Fruit fly (Drosophila melanogaster) whole organism, wandering third instar larva: ENCODE results near the gene Dlc90F.

Experiments
- Abd-B ChIP-seq: fragments of >200 bp; optimal IDR thresholded peaks from 2 replicates; lab custom pipeline; 2017; ENCODE audit warnings: missing biosample characterization, missing genetic modification characterization
- CG32264 ChIP-seq: fragments of 200-800 bp; sonication (Bioruptor generic); optimal IDR thresholded peaks from 2 replicates; lab custom pipeline; 2016; ENCODE audit warnings: missing biosample characterization, missing genetic modification characterization
- GATAd ChIP-seq: sonication (Bioruptor generic); optimal IDR thresholded peaks from 2 replicates; lab custom pipeline; 2016; ENCODE audit warnings: missing biosample characterization, missing genetic modification characterization
- OdsH ChIP-seq: fragments of 200-800 bp; sonication (Bioruptor generic); optimal IDR thresholded peaks from 2 replicates; lab custom pipeline; 2016; ENCODE audit warnings: missing biosample characterization, mild to moderate bottlenecking, missing genetic modification characterization
- Rel ChIP-seq, 2 experiments: fragments of 200-800 bp; sonication (Bioruptor generic) in 1 of 2; optimal IDR thresholded peaks; 2 replicates in 1 of 2; 3 replicates in 1 of 2; lab custom pipeline; 2016 to 2019; ENCODE audit warnings: mild to moderate bottlenecking in 2 of 2, missing biosample characterization in 2 of 2, missing genetic modification characterization in 2 of 2, moderate library complexity in 1 of 2
- Vsx2 ChIP-seq: fragments of 200-300, 225-300 bp; sonication (Bioruptor generic); optimal IDR thresholded peaks from 2 replicates; lab custom pipeline; 2018; ENCODE audit warnings: missing biosample characterization, missing genetic modification characterization; ENCODE audit not compliant: partially characterized antibody
- br ChIP-seq: fragments of 200-800 bp; sonication (Bioruptor generic); optimal IDR thresholded peaks from 2 replicates; lab custom pipeline; 2016; ENCODE audit warnings: missing biosample characterization, missing genetic modification characterization
- dsf ChIP-seq: sonication (Bioruptor generic); optimal IDR thresholded peaks from 2 replicates; lab custom pipeline; 2016; ENCODE audit warnings: missing biosample characterization, missing genetic modification characterization, borderline replicate concordance
- jim ChIP-seq: fragments of 175-275, 200-325 bp; sonication (Bioruptor generic); optimal IDR thresholded peaks from 2 replicates; lab custom pipeline; 2016; ENCODE audit warnings: missing biosample characterization, mild to moderate bottlenecking, missing genetic modification characterization
- pan ChIP-seq: fragments of >200 bp; optimal IDR thresholded peaks from 2 replicates; lab custom pipeline; 2017
- sage ChIP-seq: fragments of 200-800 bp; sonication (Bioruptor generic); optimal IDR thresholded peaks from 2 replicates; lab custom pipeline; 2016; ENCODE audit warnings: missing biosample characterization, mild to moderate bottlenecking, missing genetic modification characterization
- usp ChIP-seq: fragments of >200 bp; optimal IDR thresholded peaks from 2 replicates; lab custom pipeline; 2017; ENCODE audit warnings: missing biosample characterization, missing genetic modification characterization

- TF ChIP-seq GATAd, result no peak
- no peak for TF ChIP-seq pan
- no peak for TF ChIP-seq CG32264 (GFP tag; lab: Kevin White, UChicago)
- no peak for TF ChIP-seq Vsx2 (GFP tag; lab: Kevin White, UChicago)
- TF ChIP-seq Rel (GFP tag; optimal IDR thresholded peaks at IDR 0.05; lab: Kevin White, UChicago), result no peak
- TF ChIP-seq Rel (tag; optimal IDR thresholded peaks at IDR 0.05; lab: Kevin White, UChicago), result peak; percentile 77
- no peak for TF ChIP-seq Abd-B (GFP tag; lab: Kevin White, UChicago)
- no peak for TF ChIP-seq jim
- TF ChIP-seq usp (GFP tag; lab: Kevin White, UChicago), result no peak
- no peak for TF ChIP-seq OdsH (GFP tag; lab: Kevin White, UChicago)
- TF ChIP-seq sage, result no peak
- TF ChIP-seq br, result no peak
- TF ChIP-seq dsf (GFP tag; lab: Kevin White, UChicago), result no peak
Measured at dm6 chr3R:18292371-18292770, 6.7 kb upstream of the Dlc90F start.
